Fruit fly (Drosophila melanogaster): ENCODE measurements around the gene foxo.

dm6 chr3R:14118350-14118749, 61.6 kb downstream of the foxo start, which contains the start of gene Kif19A:
- TF ChIP-seq Hr38 (GFP tag; optimal IDR thresholded peaks at IDR 0.05) (no peak), esn (GFP tag; optimal IDR thresholded peaks at IDR 0.05) (no peak)
